Worm (Caenorhabditis elegans): ENCODE measurements around the gene nep-2.
A peak's percentile ranks its signal among the peaks of the same experiment; 100 is the strongest.

nep-2 gene

DNA sequence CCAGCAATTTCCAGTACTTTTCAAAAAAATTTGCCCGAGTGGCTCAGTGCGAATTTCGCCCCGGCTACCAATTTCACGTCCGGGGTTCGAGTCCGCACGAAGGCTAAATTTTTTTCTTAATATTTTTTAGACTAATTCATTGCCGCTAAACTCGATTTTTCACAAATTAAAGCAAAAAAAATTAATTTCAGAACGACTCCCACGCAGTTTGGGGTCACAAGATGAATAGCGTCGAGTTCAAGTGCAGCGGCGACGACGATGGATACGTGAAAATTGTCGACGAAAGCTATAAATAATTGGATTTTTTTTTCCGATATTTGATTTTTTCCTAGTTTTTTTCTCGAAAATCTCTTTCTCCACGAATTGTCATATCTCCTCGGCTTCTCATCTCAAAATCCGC lies 25.7 kb upstream of the nep-2 start:
- TF ChIP-seq Y53G8AR.9 (GFP tag; conservative IDR thresholded peaks at IDR 0.05) (no peak), sdz-38 (tag; optimal IDR thresholded peaks at IDR 0.05) (no peak), tbx-9 (tag; optimal IDR thresholded peaks at IDR 0.05; ENCODE audit: borderline replicate concordance) (no peak), F52B5.7 (tag; optimal IDR thresholded peaks at IDR 0.05) (no peak), madf-10 (tag; optimal IDR thresholded peaks at IDR 0.05) (no peak), athp-1 (tag; optimal IDR thresholded peaks at IDR 0.05) (peak; percentile 21), somi-1 (GFP tag; optimal IDR thresholded peaks at IDR 0.05) (no peak), pbrm-1 (GFP tag; IDR thresholded peaks at IDR 0.05) (0 out of 2 replicates have a peak, but pooled peaks have one; percentile 8), F57C9.4 (tag; optimal IDR thresholded peaks at IDR 0.05) (no peak), hrde-1 (tag; optimal IDR thresholded peaks at IDR 0.05; ENCODE audit: borderline replicate concordance) (peak; percentile 19), madf-6 (GFP tag; IDR thresholded peaks at IDR 0.05) (peak; percentile 43; the same call in 1 of the 2 replicates), B0336.3 (GFP tag; IDR thresholded peaks at IDR 0.05) (peak; percentile 51; the same call in 1 of the 2 replicates), madf-3 (GFP tag; IDR thresholded peaks at IDR 0.05) (no peak), mcd-1 (GFP tag; IDR thresholded peaks at IDR 0.05) (peak; percentile 54; the same call in 1 of the 2 replicates), F39B2.1 (GFP tag; IDR thresholded peaks at IDR 0.05) (no peak), lag-1 (GFP tag; IDR thresholded peaks at IDR 0.05) (no peak), dox-1 (GFP tag; IDR thresholded peaks at IDR 0.05) (no peak), let-607 (tag; optimal IDR thresholded peaks at IDR 0.05) (no peak), nfyb-1 (GFP tag; IDR thresholded peaks at IDR 0.05) (0 out of 2 replicates have a peak, but pooled peaks have one; percentile 30), ekl-4 (GFP tag; IDR thresholded peaks at IDR 0.05) (0 out of 2 replicates have a peak, but pooled peaks have one; percentile 21), akir-1 (GFP tag; optimal IDR thresholded peaks at IDR 0.05) (no peak), ceh-40 (GFP tag; IDR thresholded peaks at IDR 0.05) (no peak), ztf-18 (tag; optimal IDR thresholded peaks at IDR 0.05) (no peak), egl-18 (GFP tag; IDR thresholded peaks at IDR 0.05) (no peak), ztf-6 (GFP tag; IDR thresholded peaks at IDR 0.05) (no peak), sptf-2 (GFP tag; optimal IDR thresholded peaks at IDR 0.05) (no peak), ZK185.1 (tag; optimal IDR thresholded peaks at IDR 0.05; ENCODE audit: poor library complexity, severe bottlenecking) (no peak), snpc-1.1 (tag; optimal IDR thresholded peaks at IDR 0.05; ENCODE audit: insufficient read depth) (no peak), rcor-1 (GFP tag; IDR thresholded peaks at IDR 0.05) (no peak), K12H6.12 (tag; optimal IDR thresholded peaks at IDR 0.05) (no peak)

DNA sequence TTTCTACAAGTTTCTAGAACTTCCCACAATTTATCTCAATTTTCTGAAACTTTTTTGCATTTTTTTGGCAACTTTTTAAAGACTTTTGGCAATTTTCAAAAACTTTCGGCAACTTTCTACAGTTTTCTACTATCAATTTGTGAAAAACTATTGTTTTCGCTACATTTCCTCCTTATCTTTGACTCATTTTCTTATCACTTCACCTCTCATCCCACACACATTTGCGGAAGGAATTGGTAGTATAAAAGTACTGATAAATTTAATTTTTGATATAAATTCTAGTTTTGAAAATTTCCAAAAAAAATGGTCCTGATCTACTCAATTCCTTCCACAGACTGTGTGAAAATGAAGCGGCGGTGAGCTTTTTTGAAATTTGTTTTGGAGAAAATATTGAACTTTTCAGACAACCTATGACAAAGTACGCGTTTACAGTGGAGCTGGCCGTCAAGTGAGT lies 24.1 kb upstream of the nep-2 start, which contains the start of gene F29A7.4:
Gene F29A7.4, plus strand, starts transcription at position 404 of the 454 bp plus-strand sequence.
- TF ChIP-seq tbx-9 (tag; optimal IDR thresholded peaks at IDR 0.05; ENCODE audit: borderline replicate concordance) = no peak
- no peak for TF ChIP-seq let-607 (tag; optimal IDR thresholded peaks at IDR 0.05)

DNA sequence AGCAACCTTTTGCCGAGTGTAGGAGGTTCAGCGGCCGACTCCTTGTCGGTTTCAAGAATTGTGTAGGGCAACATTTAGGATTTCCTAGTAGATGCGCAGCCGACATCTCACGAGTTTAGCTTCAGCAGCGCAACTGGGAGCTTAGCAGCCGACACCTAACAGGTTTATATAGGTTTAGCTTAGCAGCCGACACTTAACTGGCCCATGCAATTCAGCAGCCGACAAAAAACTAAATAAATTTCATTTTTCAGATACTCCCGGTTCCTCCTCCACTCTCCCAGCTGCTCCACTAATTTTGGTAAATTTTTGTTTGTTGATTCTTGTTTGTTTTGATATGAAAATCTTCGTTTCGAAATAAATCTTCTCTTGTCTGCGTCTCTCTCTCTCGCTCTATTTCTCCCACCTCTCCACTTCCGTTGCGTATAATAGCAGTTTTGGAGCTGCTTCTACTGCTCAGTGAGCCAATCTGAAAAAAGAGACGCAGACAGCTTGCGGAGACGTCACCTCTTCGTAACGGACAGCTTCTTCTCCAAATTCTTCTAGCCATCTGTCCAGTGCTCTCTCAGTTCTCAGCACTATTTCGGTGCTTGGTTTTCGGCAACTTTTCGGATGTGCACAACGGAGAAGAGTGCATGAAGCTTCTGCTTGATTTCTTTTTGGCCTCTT lies 22.5 kb upstream of the nep-2 start:
- TF ChIP-seq snpc-4 (GFP tag; optimal IDR thresholded peaks at IDR 0.05) (peak; percentile 57), snpc-4 (tag; optimal IDR thresholded peaks at IDR 0.05) (peak in 3 of 4 experiments; percentile 40 to 66 (median 52)), lin-40 (tag; optimal IDR thresholded peaks at IDR 0.05) (no peak), attf-5 (GFP tag; optimal IDR thresholded peaks at IDR 0.05) (peak; percentile 2), K12H6.12 (tag; optimal IDR thresholded peaks at IDR 0.05) (peak; percentile 23), ceh-91 (GFP tag; IDR thresholded peaks at IDR 0.05) (no peak), mcd-1 (GFP tag; IDR thresholded peaks at IDR 0.05) (0 out of 2 replicates have a peak, but pooled peaks have one; percentile 37), hmg-1.2 (GFP tag; IDR thresholded peaks at IDR 0.05) (peak; percentile 57; the same call in 1 of the 2 replicates), zfh-2 (GFP tag; conservative IDR thresholded peaks at IDR 0.05) (peak; percentile 46; the same call in 1 of the 2 replicates)

Measured in whole organism, young adult.